Fruit fly (Drosophila melanogaster): ENCODE data around the gene CG17154.

DNA sequence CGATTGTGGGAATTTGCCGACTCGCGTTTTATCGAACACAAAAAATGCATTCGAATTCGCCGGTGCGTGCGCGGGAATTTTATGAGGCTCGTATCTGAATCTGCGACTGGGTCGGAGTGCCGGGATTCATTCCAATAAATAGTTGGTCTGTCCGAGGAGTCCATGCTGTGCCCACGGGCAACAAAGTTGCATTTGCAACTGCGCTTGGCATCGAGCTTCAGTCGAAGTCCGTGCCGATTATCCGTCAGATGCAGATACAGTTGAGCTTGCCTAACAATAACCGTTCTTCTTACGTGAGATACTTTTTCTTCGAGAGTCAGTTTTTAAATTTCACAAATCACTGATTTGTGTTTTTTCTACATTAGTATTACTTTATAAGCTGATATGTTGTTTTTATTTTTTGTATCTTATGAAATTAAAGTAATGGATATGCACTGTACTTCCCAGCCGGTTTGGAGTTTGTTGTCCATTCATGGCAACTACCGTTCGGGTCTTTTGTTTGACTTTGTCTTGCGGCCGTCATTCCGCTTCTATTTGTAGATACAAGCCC lies 30.1 kb upstream of the CG17154 start:
- TF ChIP-seq pan (optimal IDR thresholded peaks at IDR 0.05) (no peak), usp (GFP tag; optimal IDR thresholded peaks at IDR 0.05) (no peak)
